Worm (Caenorhabditis elegans): Measurements from ENCODE around the gene F44E5.2.

DNA sequence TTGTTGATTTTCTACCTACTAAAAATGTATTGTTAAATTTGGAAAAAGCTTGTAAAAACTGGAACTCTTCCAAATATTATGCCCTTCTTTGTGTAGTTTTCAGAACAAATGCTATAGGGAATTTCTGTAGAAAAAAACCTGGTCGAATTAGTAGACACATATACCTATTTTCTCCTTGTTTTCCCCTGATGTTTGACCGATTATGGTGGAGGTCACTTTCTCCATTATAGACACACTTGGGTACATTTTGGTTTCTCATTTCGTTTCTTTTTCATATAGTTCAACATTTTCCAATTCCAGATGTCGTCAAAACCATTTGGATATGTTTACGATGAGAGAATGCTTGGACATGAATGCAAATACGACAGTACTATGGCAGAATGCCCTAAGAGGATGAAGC is 32.2 kb downstream of the F44E5.2 start, which contains the start of gene hda-5:
- TF ChIP-seq elt-2 (tag; optimal IDR thresholded peaks at IDR 0.05): no peak
- no peak for TF ChIP-seq skn-1 (tag; optimal IDR thresholded peaks at IDR 0.05)
- TF ChIP-seq daf-12 (tag; optimal IDR thresholded peaks at IDR 0.05): no peak
- TF ChIP-seq pqm-1 (tag; optimal IDR thresholded peaks at IDR 0.05): no peak
- no peak for TF ChIP-seq egl-5 (tag; optimal IDR thresholded peaks at IDR 0.05)
- no peak for TF ChIP-seq zag-1 (tag; optimal IDR thresholded peaks at IDR 0.05)
- TF ChIP-seq snpc-4 (tag; optimal IDR thresholded peaks at IDR 0.05): no peak
- no peak for TF ChIP-seq nhr-43 (tag; optimal IDR thresholded peaks at IDR 0.05; ENCODE audit: poor library complexity, severe bottlenecking)
- no peak for TF ChIP-seq R02D3.7 (tag; optimal IDR thresholded peaks at IDR 0.05)

All from whole organism, L3 larva.